Fruit fly (Drosophila melanogaster): Measurements from ENCODE around the gene CG8945.

Gene CG8945

DNA sequence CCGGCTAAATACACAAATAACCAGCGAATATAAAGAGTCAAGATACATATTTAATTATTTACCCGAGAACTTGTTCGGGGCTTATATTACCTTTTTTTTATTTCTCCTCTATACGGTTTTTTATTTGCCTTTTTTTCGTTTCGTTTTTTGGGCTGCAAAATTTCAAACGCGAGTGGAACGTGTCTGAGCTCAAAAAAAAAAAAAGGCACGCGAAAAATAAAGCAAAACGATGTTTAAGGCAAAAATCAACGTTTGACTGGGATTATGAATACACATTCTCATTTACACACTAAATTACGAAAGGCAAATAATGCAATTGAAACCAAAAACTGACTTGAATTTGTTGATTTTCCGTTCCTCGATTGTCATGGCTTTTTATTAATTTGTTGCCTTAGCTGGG, 22.2 kb upstream of the CG8945 start:
- TF ChIP-seq Dll (optimal IDR thresholded peaks at IDR 0.05), result no peak
- no peak for TF ChIP-seq CG8478 (optimal IDR thresholded peaks at IDR 0.05)

DNA sequence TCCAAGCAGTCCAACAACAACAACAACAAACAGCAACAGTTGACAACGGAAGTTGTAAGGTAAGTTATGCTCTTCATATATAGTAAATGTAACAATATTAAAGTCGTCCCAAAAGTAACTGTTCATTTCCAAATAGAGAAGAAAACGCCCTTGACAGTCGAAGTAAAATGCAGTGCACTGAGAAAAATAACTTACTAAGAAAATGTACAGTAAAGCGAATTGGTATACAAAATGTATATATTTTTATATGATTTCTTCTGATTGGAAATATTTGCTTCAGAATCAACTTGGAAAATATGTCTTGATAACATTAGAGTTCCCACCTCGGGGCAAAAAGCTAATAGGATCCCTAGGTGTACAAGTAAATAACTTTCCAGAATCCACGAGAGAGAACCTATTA, 20.5 kb upstream of the CG8945 start:
- TF ChIP-seq usp (GFP tag; optimal IDR thresholded peaks at IDR 0.05) (no peak), pan (optimal IDR thresholded peaks at IDR 0.05) (no peak), CG8478 (optimal IDR thresholded peaks at IDR 0.05) (no peak), psq (optimal IDR thresholded peaks at IDR 0.05) (no peak), Dll (optimal IDR thresholded peaks at IDR 0.05) (no peak), EcR (GFP tag; optimal IDR thresholded peaks at IDR 0.05) (no peak)

DNA sequence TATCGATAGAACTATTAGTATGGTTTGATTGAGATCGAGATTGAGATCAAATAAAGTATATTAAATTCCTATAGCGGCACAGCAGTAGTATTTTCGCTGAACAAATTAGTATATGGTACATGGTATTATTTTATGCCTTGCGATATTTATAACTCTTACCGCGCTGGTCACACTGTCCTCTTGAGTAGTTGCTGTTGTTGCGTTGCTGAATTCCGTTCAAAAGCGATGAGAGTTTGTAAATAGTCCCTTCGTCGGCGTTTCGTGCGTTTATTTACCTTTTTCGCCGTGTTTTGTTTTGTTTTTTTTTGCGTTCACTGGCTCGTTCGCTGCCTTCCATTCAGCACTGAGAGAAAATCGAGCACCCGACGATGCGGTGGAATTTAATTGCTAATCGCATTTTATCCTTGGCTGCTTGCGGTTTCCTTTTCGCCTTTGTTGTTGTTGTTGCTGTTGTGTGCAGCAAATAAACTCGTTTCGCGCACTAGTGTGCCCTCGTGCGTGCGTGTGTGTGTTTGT, 20.0 kb upstream of the CG8945 start, which contains the start of gene CG5004:
Gene CG5004, plus strand, starts transcription at position 182 of the 516 bp plus-strand sequence.
- no peak for TF ChIP-seq usp (GFP tag; optimal IDR thresholded peaks at IDR 0.05)
- no peak for TF ChIP-seq CG8478 (optimal IDR thresholded peaks at IDR 0.05)
- no peak for TF ChIP-seq EcR (GFP tag; optimal IDR thresholded peaks at IDR 0.05)
- TF ChIP-seq psq (optimal IDR thresholded peaks at IDR 0.05), result no peak
- TF ChIP-seq pan (optimal IDR thresholded peaks at IDR 0.05), result no peak
- no peak for TF ChIP-seq Dll (optimal IDR thresholded peaks at IDR 0.05)

DNA sequence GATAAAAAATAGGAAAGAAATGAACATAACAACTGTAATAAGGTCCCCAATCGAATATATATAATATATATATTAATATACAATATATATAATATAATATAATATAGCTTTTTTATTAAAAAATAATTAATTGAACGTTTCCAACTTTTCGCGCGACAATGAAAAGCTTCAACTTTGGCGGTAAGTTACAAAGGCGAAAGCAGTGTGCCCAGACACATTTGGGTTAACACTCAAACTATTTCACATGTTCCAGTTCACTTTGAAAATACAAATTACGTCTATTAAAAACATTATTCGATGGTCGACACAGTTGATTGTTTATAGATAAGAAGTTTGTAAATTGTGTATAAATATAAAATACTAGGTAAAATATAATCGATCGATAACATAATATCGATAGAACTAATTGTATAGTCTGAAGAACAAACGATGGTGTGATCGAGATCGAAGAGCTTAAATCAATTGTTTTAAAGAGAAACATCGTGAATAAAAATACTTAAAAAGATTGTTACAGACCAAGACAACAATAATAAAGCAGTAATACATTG, 18.8 kb upstream of the CG8945 start:
- no peak for TF ChIP-seq pan (optimal IDR thresholded peaks at IDR 0.05)
- TF ChIP-seq psq (optimal IDR thresholded peaks at IDR 0.05), result no peak
- no peak for TF ChIP-seq EcR (GFP tag; optimal IDR thresholded peaks at IDR 0.05)
- TF ChIP-seq Dll (optimal IDR thresholded peaks at IDR 0.05), result no peak
- TF ChIP-seq usp (GFP tag; optimal IDR thresholded peaks at IDR 0.05), result no peak
- no peak for TF ChIP-seq CG8478 (optimal IDR thresholded peaks at IDR 0.05)

DNA sequence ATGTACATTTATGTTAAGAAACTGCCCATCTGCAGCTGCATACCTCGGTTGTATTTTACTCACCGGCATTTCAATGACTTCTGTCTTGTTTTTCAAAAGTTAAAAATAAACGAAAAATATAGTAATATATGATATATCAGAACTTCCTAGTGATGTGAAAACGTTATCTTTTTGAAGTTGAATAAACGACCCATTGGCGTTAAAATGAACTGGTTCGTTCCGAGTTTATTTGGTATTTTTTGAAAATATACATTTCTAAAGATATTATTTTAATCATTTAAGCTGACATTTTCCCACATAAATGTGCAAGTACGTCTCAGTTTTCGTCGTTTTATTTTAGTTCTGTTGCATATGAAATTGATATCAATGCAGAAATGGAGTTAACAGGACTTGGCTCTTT, 18.2 kb upstream of the CG8945 start, which contains the start of gene Arpc3B:
Gene Arpc3B, minus strand, starts transcription at position 146 of the 400 bp plus-strand sequence.
- no peak for TF ChIP-seq CG8478 (optimal IDR thresholded peaks at IDR 0.05)
- TF ChIP-seq usp (GFP tag; optimal IDR thresholded peaks at IDR 0.05), result no peak
- no peak for TF ChIP-seq EcR (GFP tag; optimal IDR thresholded peaks at IDR 0.05)
- TF ChIP-seq psq (optimal IDR thresholded peaks at IDR 0.05), result no peak
- TF ChIP-seq pan (optimal IDR thresholded peaks at IDR 0.05), result no peak
- TF ChIP-seq Dll (optimal IDR thresholded peaks at IDR 0.05), result no peak

DNA sequence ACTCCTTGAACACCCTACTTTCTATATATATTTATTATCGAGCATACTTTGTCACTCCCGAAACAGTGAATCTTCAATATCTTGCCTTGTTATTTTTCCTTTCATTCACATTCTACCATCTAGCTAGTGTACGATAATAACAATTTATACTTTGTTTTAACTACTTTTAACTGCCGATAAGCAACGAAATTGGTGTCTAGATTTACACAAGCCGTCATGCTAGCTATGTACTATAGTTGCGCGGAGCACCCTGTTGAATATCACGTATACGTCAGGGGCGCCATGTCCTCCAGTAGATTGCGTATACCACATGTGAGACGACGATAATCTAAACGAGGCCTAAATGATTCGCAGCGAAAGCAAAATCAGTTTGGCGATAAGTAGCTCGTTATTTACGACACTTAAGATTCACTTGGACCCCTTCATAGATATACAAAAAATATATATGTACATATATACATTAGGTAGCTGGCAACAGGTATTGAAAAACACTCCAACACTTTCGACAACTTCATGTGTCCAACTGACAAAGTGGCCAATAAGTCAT, 6.5 kb upstream of the CG8945 start:
- TF ChIP-seq psq (optimal IDR thresholded peaks at IDR 0.05) (no peak), usp (GFP tag; optimal IDR thresholded peaks at IDR 0.05) (no peak), Dll (optimal IDR thresholded peaks at IDR 0.05) (no peak), EcR (GFP tag; optimal IDR thresholded peaks at IDR 0.05) (no peak), pan (optimal IDR thresholded peaks at IDR 0.05) (no peak), CG8478 (optimal IDR thresholded peaks at IDR 0.05) (no peak)

DNA sequence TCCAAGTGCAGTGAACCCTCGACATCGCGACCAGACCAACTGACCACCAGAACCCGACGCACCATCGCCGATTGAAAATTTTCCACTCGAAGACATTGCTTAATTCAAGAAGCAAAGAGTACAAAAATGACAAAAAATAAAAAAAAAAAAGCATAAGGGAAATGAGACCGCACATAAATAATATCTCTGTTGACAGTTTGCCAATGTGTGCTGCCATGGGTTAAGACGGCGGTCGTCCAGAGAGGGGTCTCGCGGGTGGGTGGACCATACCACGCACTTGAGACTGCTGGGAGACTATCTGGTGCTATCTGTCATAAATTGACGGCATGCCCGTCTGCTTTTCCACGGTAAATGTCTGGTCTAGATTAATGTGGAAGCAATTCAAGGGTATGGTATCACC, 6.0 kb upstream of the CG8945 start:
- TF ChIP-seq pan (optimal IDR thresholded peaks at IDR 0.05) (no peak), usp (GFP tag; optimal IDR thresholded peaks at IDR 0.05) (no peak), Dll (optimal IDR thresholded peaks at IDR 0.05) (no peak), CG8478 (optimal IDR thresholded peaks at IDR 0.05) (no peak), psq (optimal IDR thresholded peaks at IDR 0.05) (no peak), EcR (GFP tag; optimal IDR thresholded peaks at IDR 0.05) (no peak)

DNA sequence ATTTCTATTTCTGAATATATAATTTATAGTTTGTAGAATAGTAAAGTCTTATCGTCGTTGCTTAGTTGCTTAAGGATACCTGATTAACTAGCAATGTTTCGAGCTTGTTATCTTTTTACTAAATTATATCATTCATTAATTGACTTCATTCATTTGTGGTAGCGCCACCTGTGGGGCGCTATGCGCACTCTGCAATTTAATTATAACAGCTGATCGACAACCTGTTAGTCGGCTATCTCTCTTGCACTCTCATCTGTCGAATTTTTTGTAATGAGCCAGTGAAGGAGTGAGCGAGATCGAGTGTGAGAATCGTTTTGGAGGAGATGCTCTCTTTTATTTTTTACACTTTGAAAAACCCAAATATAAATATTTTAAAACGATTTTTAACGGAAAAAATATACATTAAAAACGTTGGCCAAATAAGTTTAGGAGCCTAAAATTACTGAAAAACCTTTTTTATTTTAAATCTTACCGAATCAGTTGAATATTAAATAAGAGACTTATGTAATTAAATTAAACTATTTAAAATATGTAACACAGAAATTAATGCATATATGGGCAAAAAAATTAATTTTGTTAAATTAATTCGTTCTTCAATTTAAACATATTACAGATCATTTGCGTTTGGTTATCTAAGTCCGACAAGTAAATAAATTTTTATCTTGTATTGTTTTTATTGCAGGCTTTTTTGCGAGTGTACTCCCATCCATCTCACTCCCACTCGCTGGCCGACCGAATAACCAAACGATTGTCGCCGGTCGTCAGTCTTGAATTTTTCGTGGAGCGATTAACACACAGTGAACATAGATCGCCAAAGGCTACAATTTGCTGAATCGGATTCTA, 3.8 kb upstream of the CG8945 start, which contains the start of the genes CG16700 and CG4991:
Gene CG16700, plus strand, starts transcription at position 793 of the 843 bp plus-strand sequence.
Gene CG4991, plus strand, starts transcription at position 793 of the 843 bp plus-strand sequence.
- TF ChIP-seq usp (GFP tag; optimal IDR thresholded peaks at IDR 0.05) (no peak), Dll (optimal IDR thresholded peaks at IDR 0.05) (no peak), EcR (GFP tag; optimal IDR thresholded peaks at IDR 0.05) (no peak), CG8478 (optimal IDR thresholded peaks at IDR 0.05) (no peak), psq (optimal IDR thresholded peaks at IDR 0.05) (no peak), pan (optimal IDR thresholded peaks at IDR 0.05) (no peak)

DNA sequence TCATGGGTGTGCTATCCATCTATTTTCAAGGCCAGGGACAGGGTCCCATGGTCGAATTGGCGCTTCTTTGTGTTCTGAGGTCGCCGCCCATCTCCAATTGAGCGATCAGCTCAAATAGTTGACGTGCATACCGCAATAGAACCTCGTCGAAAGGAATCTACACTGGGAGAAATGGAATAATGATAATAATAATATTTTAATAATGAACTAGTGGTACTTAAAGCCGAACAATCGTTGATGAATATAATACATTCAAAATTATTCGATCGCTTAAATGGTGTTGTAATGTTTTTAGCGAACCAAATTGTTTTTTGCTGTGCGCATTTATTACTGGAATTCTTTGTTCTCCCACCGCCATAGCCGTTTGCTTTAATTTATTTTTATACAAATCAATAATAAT, 3.1 kb upstream of the CG8945 start:
- no peak for TF ChIP-seq psq (optimal IDR thresholded peaks at IDR 0.05)
- TF ChIP-seq CG8478 (optimal IDR thresholded peaks at IDR 0.05), result no peak
- no peak for TF ChIP-seq EcR (GFP tag; optimal IDR thresholded peaks at IDR 0.05)
- TF ChIP-seq pan (optimal IDR thresholded peaks at IDR 0.05), result no peak
- no peak for TF ChIP-seq Dll (optimal IDR thresholded peaks at IDR 0.05)
- TF ChIP-seq usp (GFP tag; optimal IDR thresholded peaks at IDR 0.05), result no peak

DNA sequence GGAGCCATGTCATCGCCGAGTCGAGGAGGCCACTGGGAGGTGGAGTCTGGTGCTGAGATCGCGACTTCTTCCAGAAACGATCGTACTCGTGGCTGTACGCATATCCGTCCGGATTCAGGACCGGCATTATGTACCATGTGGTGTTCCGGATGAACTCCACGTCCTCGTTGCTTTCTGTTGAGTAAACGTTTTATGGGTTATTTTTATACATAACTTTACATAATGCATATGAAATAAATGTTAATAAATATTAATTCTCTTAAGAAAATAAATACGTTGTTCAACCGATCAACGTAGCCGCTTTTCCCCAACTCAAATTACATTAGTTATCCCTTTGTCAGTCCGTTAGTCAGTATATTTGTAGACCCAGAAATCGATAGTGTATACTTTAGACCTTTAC, 6.3 kb downstream of the CG8945 start, which contains the start of gene CG4955:
Gene CG4955, plus strand, starts transcription at position 301 of the 400 bp plus-strand sequence.
- TF ChIP-seq pan (optimal IDR thresholded peaks at IDR 0.05) (no peak), psq (optimal IDR thresholded peaks at IDR 0.05) (no peak)

DNA sequence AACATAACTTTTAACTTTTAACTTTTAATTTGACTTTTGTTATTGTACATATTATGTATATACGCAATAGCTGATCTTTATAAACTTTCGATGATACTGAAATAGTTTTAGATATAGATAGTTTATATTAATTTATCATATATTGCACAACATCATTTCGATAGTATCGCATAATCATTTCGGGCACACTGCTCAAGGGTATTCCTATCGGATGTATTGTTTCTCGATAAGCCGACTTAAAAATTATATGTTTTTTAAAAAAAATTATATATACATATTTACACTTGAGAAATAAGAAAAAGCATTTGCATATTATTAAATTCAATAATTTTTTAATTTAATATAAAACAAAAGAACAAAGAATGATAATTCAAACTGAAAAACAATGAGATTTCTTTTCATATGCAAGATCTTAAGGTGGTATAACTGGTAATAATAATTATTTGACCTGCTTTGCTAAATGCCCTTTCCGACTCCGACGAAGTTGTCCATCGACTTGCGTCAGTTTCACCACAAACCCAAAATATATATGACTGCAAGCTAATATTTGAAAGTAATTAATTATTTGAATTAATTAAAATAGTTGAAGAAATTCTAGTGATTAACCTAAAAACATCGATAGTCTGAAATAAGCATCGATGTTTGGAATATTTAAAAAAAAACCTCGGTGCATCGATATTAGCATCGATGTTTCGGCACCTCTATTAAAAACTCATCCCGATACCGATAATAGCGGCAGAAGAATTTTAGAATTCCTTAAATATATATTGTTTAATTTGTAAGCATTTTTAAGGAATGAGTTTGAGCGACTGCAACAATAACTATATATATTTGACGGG, 9.1 kb downstream of the CG8945 start, which contains the start of gene CG4949:
Gene CG4949, plus strand, starts transcription at position 698 of the 839 bp plus-strand sequence.
- no peak for TF ChIP-seq pan (optimal IDR thresholded peaks at IDR 0.05)
- no peak for TF ChIP-seq EcR (GFP tag; optimal IDR thresholded peaks at IDR 0.05)
- no peak for TF ChIP-seq usp (GFP tag; optimal IDR thresholded peaks at IDR 0.05)
- no peak for TF ChIP-seq psq (optimal IDR thresholded peaks at IDR 0.05)
- no peak for TF ChIP-seq Dll (optimal IDR thresholded peaks at IDR 0.05)
- no peak for TF ChIP-seq CG8478 (optimal IDR thresholded peaks at IDR 0.05)
